Worm (Caenorhabditis elegans) whole organism, early embryonic: ENCODE results near the gene nuo-3.
"Not testable (repeated sequence)": the region's sequence is repeated elsewhere in the genome, so short reads cannot be mapped to it uniquely, and the experiment has no call there.

ENCODE experiments used
- B0310.2 ChIP-seq: sonication (generic microtip); optimal IDR thresholded peaks from 2 replicates; lab custom pipeline; 2016; ENCODE audit warnings: mild to moderate bottlenecking, missing genetic modification characterization, missing compliant biosample characterization
- F13C5.2 ChIP-seq: sonication (generic microtip); optimal IDR thresholded peaks from 2 replicates; lab custom pipeline; 2017; ENCODE audit warnings: mild to moderate bottlenecking, missing genetic modification characterization, inconsistent platforms, missing compliant biosample characterization
- aly-1 ChIP-seq: sonication (generic microtip); optimal IDR thresholded peaks from 2 replicates; lab custom pipeline; 2016; ENCODE audit warnings: missing genetic modification characterization, missing compliant biosample characterization
- ama-1 ChIP-seq: fragments of 150-350 bp; optimal IDR thresholded peaks from 2 replicates; lab custom pipeline; 2014
- ceh-13 ChIP-seq: fragments of 200-800 bp; sonication (Bioruptor generic); optimal IDR thresholded peaks from 2 replicates; lab custom pipeline; 2018; ENCODE audit warnings: mild to moderate bottlenecking, missing genetic modification characterization, missing compliant biosample characterization
- ceh-36 ChIP-seq: sonication (generic microtip); optimal IDR thresholded peaks from 2 replicates; lab custom pipeline; 2016; ENCODE audit warnings: missing genetic modification characterization, inconsistent platforms, missing compliant biosample characterization
- flt-1 ChIP-seq: fragments of 200-800 bp; sonication (Bioruptor generic); IDR thresholded peaks from 2 replicates; pipeline ENCODE4 v1.3.6; 2022; ENCODE audit warnings: missing genetic modification characterization, missing compliant biosample characterization
- hmg-4 ChIP-seq: fragments of 200-800 bp; sonication (Bioruptor generic); optimal IDR thresholded peaks from 2 replicates; lab custom pipeline; 2018; ENCODE audit warnings: mild to moderate bottlenecking, missing genetic modification characterization, missing compliant biosample characterization
- hnd-1 ChIP-seq: sonication (generic microtip); optimal IDR thresholded peaks from 2 replicates; lab custom pipeline; 2016; ENCODE audit warnings: missing genetic modification characterization, missing compliant biosample characterization
- scrt-1 ChIP-seq: fragments of 200-800 bp; sonication (Bioruptor generic); IDR thresholded peaks from 2 replicates; pipeline ENCODE4 v1.3.6; 2022; ENCODE audit warnings: missing genetic modification characterization, missing compliant biosample characterization
- sea-1 ChIP-seq: fragments of 200-800 bp; sonication (Bioruptor generic); conservative IDR thresholded peaks from 2 replicates; pipeline ENCODE4 v1.3.6; 2022; ENCODE audit warnings: missing genetic modification characterization, missing compliant biosample characterization
- tbx-11 ChIP-seq: fragments of 200-800 bp; sonication (Bioruptor generic); IDR thresholded peaks from 2 replicates; pipeline ENCODE4 v1.3.6; 2022; ENCODE audit warnings: missing genetic modification characterization, missing compliant biosample characterization
- tra-4 ChIP-seq: sonication (generic microtip); optimal IDR thresholded peaks from 2 replicates; lab custom pipeline; 2017; ENCODE audit warnings: missing genetic modification characterization, missing compliant biosample characterization

DNA sequence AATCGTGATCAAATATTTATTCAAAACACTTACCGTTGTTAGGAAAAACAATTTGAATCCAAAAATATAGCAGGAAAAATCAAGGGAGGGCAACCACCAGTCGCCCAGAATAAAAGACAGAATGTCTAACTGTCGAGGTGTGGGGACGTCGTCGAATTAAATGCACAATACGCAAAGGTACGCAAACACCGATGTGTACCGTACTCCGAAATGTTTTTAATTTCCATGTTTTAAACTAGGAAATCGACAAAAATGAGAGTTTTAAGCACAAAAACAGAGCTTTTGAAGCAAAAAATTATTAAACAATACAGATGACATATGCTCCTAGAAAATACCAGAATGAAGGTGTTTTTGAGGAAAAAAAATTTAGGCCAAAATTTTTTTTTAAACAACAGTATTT is 22.9 kb downstream of the nuo-3 start, which contains the start of gene Y57G11C.51:
- TF ChIP-seq hmg-4 (GFP tag; lab: Kevin White, UChicago); ama-1 (lab: Kevin White, UChicago); ceh-13 (GFP tag; lab: Kevin White, UChicago); scrt-1 (GFP tag; lab: Robert Waterston, UW); flt-1 (GFP tag; lab: Robert Waterston, UW); tra-4 (tag; lab: Kevin White, UChicago); ceh-36 (tag; lab: Kevin White, UChicago); F13C5.2 (tag; lab: Kevin White, UChicago); aly-1 (tag; lab: Kevin White, UChicago); tbx-11 (GFP tag; lab: Robert Waterston, UW); B0310.2 (tag; lab: Kevin White, UChicago); sea-1 (GFP tag; lab: Robert Waterston, UW); hnd-1 (tag; lab: Kevin White, UChicago): not testable (repeated sequence)
